Fruit fly (Drosophila melanogaster): ENCODE results near the gene CG34241.

- TF ChIP-seq cic (GFP tag; optimal IDR thresholded peaks at IDR 0.05): no peak
- peak; percentile 21 for TF ChIP-seq pad (GFP tag; optimal IDR thresholded peaks at IDR 0.05)
- TF ChIP-seq kay (GFP tag; ENCODE audit: borderline replicate concordance): no peak
- peak; percentile 66 for TF ChIP-seq bab1 (GFP tag; optimal IDR thresholded peaks at IDR 0.05)
- TF ChIP-seq Crg-1 (GFP tag; optimal IDR thresholded peaks at IDR 0.05): no peak
- no peak for TF ChIP-seq CG12768 (GFP tag; optimal IDR thresholded peaks at IDR 0.05)
- no peak for TF ChIP-seq CG33017 (tag; optimal IDR thresholded peaks at IDR 0.05)
Observed at dm6 chr3L:12090898-12091685, 36.7 kb upstream of the CG34241 start.

Data from whole organism, adult.